Fruit fly (Drosophila melanogaster) whole organism, embryonic: ENCODE measurements around the gene CG10345.

Source experiments
- Adf1 ChIP-seq: fragments of 200-800 bp; sonication (Bioruptor generic); IDR thresholded peaks from 2 replicates; pipeline ENCODE4 v1.3.6; 2022; ENCODE audit warnings: missing biosample characterization, missing genetic modification characterization
- B-H2 ChIP-seq: fragments of 200-800 bp; sonication (Bioruptor generic); optimal IDR thresholded peaks from 2 replicates; lab custom pipeline; 2018; ENCODE audit warnings: missing biosample characterization, mild to moderate bottlenecking, missing genetic modification characterization
- CG10274 ChIP-seq: fragments of 200-800 bp; sonication (Bioruptor generic); optimal IDR thresholded peaks from 3 replicates; lab custom pipeline; 2017; ENCODE audit warnings: missing biosample characterization, mild to moderate bottlenecking, missing genetic modification characterization
- CG12155 ChIP-seq: fragments of 200-800 bp; sonication (Bioruptor generic); optimal IDR thresholded peaks from 3 replicates; lab custom pipeline; 2016; ENCODE audit warnings: missing biosample characterization, missing genetic modification characterization
- CG12299 ChIP-seq: fragments of 200-800 bp; sonication (Bioruptor generic); optimal IDR thresholded peaks from 2 replicates; lab custom pipeline; 2018; ENCODE audit warnings: missing biosample characterization, mild to moderate bottlenecking, missing genetic modification characterization
- CG18476 ChIP-seq: fragments of 200-800 bp; sonication (Bioruptor generic); optimal IDR thresholded peaks from 2 replicates; lab custom pipeline; 2016; ENCODE audit warnings: missing biosample characterization, mild to moderate bottlenecking, missing genetic modification characterization
- CG18764 ChIP-seq: fragments of 200-800 bp; sonication (Bioruptor generic); optimal IDR thresholded peaks from 3 replicates; lab custom pipeline; 2016; ENCODE audit warnings: missing biosample characterization, missing genetic modification characterization
- CG2202 ChIP-seq: fragments of 200-800 bp; sonication (Bioruptor generic); optimal IDR thresholded peaks from 2 replicates; lab custom pipeline; 2018; ENCODE audit warnings: missing biosample characterization, mild to moderate bottlenecking, missing genetic modification characterization
- CG2875 ChIP-seq: fragments of 200-800 bp; sonication (Bioruptor generic); optimal IDR thresholded peaks from 2 replicates; lab custom pipeline; 2017; ENCODE audit warnings: missing biosample characterization, mild to moderate bottlenecking, missing genetic modification characterization, missing genetic modification reagents
- CG3726 ChIP-seq: fragments of 200-800 bp; sonication (Bioruptor generic); IDR thresholded peaks from 3 replicates; pipeline ENCODE4, ENCODE4 v1.3.6; 2022; ENCODE audit warnings: missing biosample characterization, missing genetic modification characterization
- CG6791 ChIP-seq: fragments of 200-800 bp; sonication (Bioruptor generic); IDR thresholded peaks from 3 replicates; pipeline ENCODE4 v1.3.6; 2022; ENCODE audit warnings: missing biosample characterization, missing genetic modification characterization; ENCODE audit not compliant: partially characterized antibody
- CG7372 ChIP-seq: fragments of 200-800 bp; sonication (Bioruptor generic); IDR thresholded peaks from 2 replicates; pipeline ENCODE4 v1.3.6; 2022; ENCODE audit warnings: missing biosample characterization, missing genetic modification characterization
- CG7839 ChIP-seq: fragments of 200-800 bp; sonication (Bioruptor generic); optimal IDR thresholded peaks from 3 replicates; lab custom pipeline; 2018; ENCODE audit warnings: missing biosample characterization, mild to moderate bottlenecking, missing genetic modification characterization, moderate library complexity
- CG8924 ChIP-seq: fragments of 200-800 bp; optimal IDR thresholded peaks from 3 replicates; lab custom pipeline; 2019; ENCODE audit warnings: missing biosample characterization, mild to moderate bottlenecking, missing genetic modification characterization, moderate library complexity
- CG9932 ChIP-seq: fragments of 200-800 bp; sonication (Bioruptor generic); IDR thresholded peaks from 2 replicates; pipeline ENCODE4 v1.3.6; 2022; ENCODE audit warnings: missing biosample characterization, missing genetic modification characterization
- Dfd ChIP-seq, 2 experiments: fragments of >200 bp; optimal IDR thresholded peaks; 2 replicates each; lab custom pipeline; 2017; ENCODE audit warnings: missing biosample characterization in 2 of 2, missing genetic modification characterization in 2 of 2
- Eip74EF ChIP-seq, 2 experiments: fragments of 200-800 bp in 1 of 2; fragments of >200 bp in 1 of 2; sonication (Bioruptor generic) in 1 of 2; optimal IDR thresholded peaks; 2 replicates each; lab custom pipeline; 2017 to 2019; ENCODE audit warnings: missing biosample characterization in 2 of 2, missing genetic modification characterization in 2 of 2, mild to moderate bottlenecking in 1 of 2, moderate library complexity in 1 of 2
- Hr3 ChIP-seq: fragments of 200-800 bp; sonication (Bioruptor generic); optimal IDR thresholded peaks from 3 replicates; lab custom pipeline; 2016; ENCODE audit warnings: missing biosample characterization, missing genetic modification characterization
- MTF-1 ChIP-seq: fragments of 200-800 bp; sonication (Bioruptor generic); optimal IDR thresholded peaks from 2 replicates; lab custom pipeline; 2018; ENCODE audit warnings: missing biosample characterization, mild to moderate bottlenecking, missing genetic modification characterization, borderline replicate concordance
- Mad ChIP-seq: fragments of 200-800 bp; sonication (Bioruptor generic); optimal IDR thresholded peaks from 2 replicates; lab custom pipeline; 2016; ENCODE audit warnings: missing biosample characterization, missing genetic modification characterization
- Med ChIP-seq: fragments of 200-800 bp; sonication (Bioruptor generic); peaks from one replicate; lab custom pipeline; 2016; ENCODE audit warnings: missing biosample characterization, missing genetic modification characterization, mild to moderate bottlenecking, inconsistent platforms, moderate library complexity
- PHDP ChIP-seq: fragments of 200-800 bp; sonication (Bioruptor generic); optimal IDR thresholded peaks from 3 replicates; lab custom pipeline; 2018; ENCODE audit warnings: missing biosample characterization, mild to moderate bottlenecking, missing genetic modification characterization, moderate library complexity
- Poxn ChIP-seq: fragments of 200-800 bp; sonication (Bioruptor generic); IDR thresholded peaks from 2 replicates; pipeline ENCODE4 v1.3.6; 2022; ENCODE audit warnings: missing biosample characterization, missing genetic modification characterization
- Sry-δ ChIP-seq: fragments of 200-800 bp; sonication (Bioruptor generic); optimal IDR thresholded peaks from 2 replicates; lab custom pipeline; 2016; ENCODE audit warnings: missing biosample characterization, missing genetic modification characterization
- Ssrp ChIP-seq: fragments of 200-800 bp; sonication (Bioruptor generic); optimal IDR thresholded peaks from 2 replicates; lab custom pipeline; 2018; ENCODE audit warnings: missing biosample characterization, mild to moderate bottlenecking, missing genetic modification characterization, moderate library complexity
- Taf1 ChIP-seq: fragments of 200-800 bp; sonication (Bioruptor generic); IDR thresholded peaks from 2 replicates; pipeline ENCODE4 v1.3.6; 2022; ENCODE audit warnings: missing biosample characterization, missing genetic modification characterization
- abd-A ChIP-seq: fragments of 200-800 bp; sonication (Bioruptor generic); optimal IDR thresholded peaks from 3 replicates; lab custom pipeline; 2019; ENCODE audit warnings: missing biosample characterization, mild to moderate bottlenecking, missing genetic modification characterization, moderate library complexity
- bigmax ChIP-seq: fragments of 200-800 bp; sonication (Bioruptor generic); optimal IDR thresholded peaks from 2 replicates; lab custom pipeline; 2018; ENCODE audit warnings: missing biosample characterization, mild to moderate bottlenecking, missing genetic modification characterization
- cad ChIP-seq: fragments of >200 bp; optimal IDR thresholded peaks from 2 replicates; lab custom pipeline; 2017; ENCODE audit warnings: missing biosample characterization, missing genetic modification characterization
- cg ChIP-seq: fragments of 200-800 bp; sonication (Bioruptor generic); optimal IDR thresholded peaks from 3 replicates; lab custom pipeline; 2019; ENCODE audit warnings: missing biosample characterization, mild to moderate bottlenecking, missing genetic modification characterization, moderate library complexity
- dati ChIP-seq: fragments of 200-800 bp; sonication (Bioruptor generic); IDR thresholded peaks from 2 replicates; pipeline ENCODE4 v1.3.6; 2022; ENCODE audit warnings: missing biosample characterization, missing genetic modification characterization
- eve ChIP-seq, 2 experiments: fragments of >200 bp; optimal IDR thresholded peaks; 2 replicates each; lab custom pipeline; 2017; ENCODE audit warnings: missing biosample characterization in 2 of 2, missing genetic modification characterization in 2 of 2
- gce ChIP-seq: fragments of 200-800 bp; sonication (Bioruptor generic); IDR thresholded peaks from 3 replicates; pipeline ENCODE4 v1.3.6; 2022; ENCODE audit warnings: missing biosample characterization, missing genetic modification characterization
- gcm ChIP-seq: fragments of 200-800 bp; sonication (Bioruptor generic); optimal IDR thresholded peaks from 2 replicates; lab custom pipeline; 2019; ENCODE audit warnings: missing biosample characterization, mild to moderate bottlenecking, missing genetic modification characterization, moderate library complexity
- gfzf ChIP-seq: fragments of 200-800 bp; sonication (Bioruptor generic); optimal IDR thresholded peaks from 2 replicates; lab custom pipeline; 2016; ENCODE audit warnings: missing biosample characterization, mild to moderate bottlenecking, missing genetic modification characterization, moderate library complexity
- grn ChIP-seq: fragments of 200-800 bp; sonication (Bioruptor generic); optimal IDR thresholded peaks from 3 replicates; lab custom pipeline; 2017; ENCODE audit warnings: missing biosample characterization, missing genetic modification characterization
- kah ChIP-seq: fragments of 200-800 bp; sonication (Bioruptor generic); optimal IDR thresholded peaks from 2 replicates; lab custom pipeline; 2018; ENCODE audit warnings: missing biosample characterization, mild to moderate bottlenecking, missing genetic modification characterization
- mirr ChIP-seq: fragments of 200-800 bp; sonication (Bioruptor generic); optimal IDR thresholded peaks from 3 replicates; lab custom pipeline; 2018; ENCODE audit warnings: missing biosample characterization, mild to moderate bottlenecking, missing genetic modification characterization
- nerfin-2 ChIP-seq: fragments of 200-800 bp; sonication (Bioruptor generic); IDR thresholded peaks from 2 replicates; pipeline ENCODE4 v1.3.6; 2022; ENCODE audit warnings: missing biosample characterization, missing genetic modification characterization; ENCODE audit not compliant: partially characterized antibody
- nmo ChIP-seq: fragments of 200-800 bp; sonication (Bioruptor generic); optimal IDR thresholded peaks from 2 replicates; lab custom pipeline; 2018; ENCODE audit warnings: missing biosample characterization, mild to moderate bottlenecking, missing genetic modification characterization, moderate library complexity
- nom ChIP-seq: fragments of 200-800 bp; sonication (Bioruptor generic); optimal IDR thresholded peaks from 2 replicates; lab custom pipeline; 2017; ENCODE audit warnings: missing biosample characterization, missing genetic modification characterization, mild to moderate bottlenecking, moderate library complexity, missing genetic modification reagents
- onecut ChIP-seq: fragments of 200-800 bp; sonication (Bioruptor generic); IDR thresholded peaks from 2 replicates; pipeline ENCODE4 v1.3.6; 2022; ENCODE audit warnings: missing biosample characterization, missing genetic modification characterization
- pros ChIP-seq: fragments of 200-800 bp; sonication (Bioruptor generic); optimal IDR thresholded peaks from 3 replicates; lab custom pipeline; 2019; ENCODE audit warnings: missing biosample characterization, mild to moderate bottlenecking, missing genetic modification characterization, moderate library complexity
- ro ChIP-seq: fragments of 200-800 bp; sonication (Bioruptor generic); IDR thresholded peaks from 2 replicates; pipeline ENCODE4 v1.3.6; 2022; ENCODE audit warnings: missing biosample characterization, missing genetic modification characterization
- slbo ChIP-seq: fragments of 200-800 bp; sonication (Bioruptor generic); IDR thresholded peaks from 2 replicates; pipeline ENCODE4 v1.3.6; 2022; ENCODE audit warnings: missing biosample characterization, missing genetic modification characterization
- sr ChIP-seq: fragments of 200-800 bp; sonication (Bioruptor generic); IDR thresholded peaks from 3 replicates; pipeline ENCODE4 v1.3.6; 2022; ENCODE audit warnings: missing biosample characterization, missing genetic modification characterization
- tll ChIP-seq, 2 experiments: fragments of 200-800 bp in 1 of 2; fragments of >200 bp in 1 of 2; sonication (Bioruptor generic) in 1 of 2; optimal IDR thresholded peaks; 2 replicates each; lab custom pipeline; 2017 to 2019; ENCODE audit warnings: missing biosample characterization in 2 of 2, missing genetic modification characterization in 2 of 2, mild to moderate bottlenecking in 1 of 2, moderate library complexity in 1 of 2
- vfl ChIP-seq: fragments of 200-800 bp; sonication (Bioruptor generic); optimal IDR thresholded peaks from 2 replicates; lab custom pipeline; 2016; ENCODE audit warnings: missing biosample characterization, missing genetic modification characterization

CG10345 gene

DNA sequence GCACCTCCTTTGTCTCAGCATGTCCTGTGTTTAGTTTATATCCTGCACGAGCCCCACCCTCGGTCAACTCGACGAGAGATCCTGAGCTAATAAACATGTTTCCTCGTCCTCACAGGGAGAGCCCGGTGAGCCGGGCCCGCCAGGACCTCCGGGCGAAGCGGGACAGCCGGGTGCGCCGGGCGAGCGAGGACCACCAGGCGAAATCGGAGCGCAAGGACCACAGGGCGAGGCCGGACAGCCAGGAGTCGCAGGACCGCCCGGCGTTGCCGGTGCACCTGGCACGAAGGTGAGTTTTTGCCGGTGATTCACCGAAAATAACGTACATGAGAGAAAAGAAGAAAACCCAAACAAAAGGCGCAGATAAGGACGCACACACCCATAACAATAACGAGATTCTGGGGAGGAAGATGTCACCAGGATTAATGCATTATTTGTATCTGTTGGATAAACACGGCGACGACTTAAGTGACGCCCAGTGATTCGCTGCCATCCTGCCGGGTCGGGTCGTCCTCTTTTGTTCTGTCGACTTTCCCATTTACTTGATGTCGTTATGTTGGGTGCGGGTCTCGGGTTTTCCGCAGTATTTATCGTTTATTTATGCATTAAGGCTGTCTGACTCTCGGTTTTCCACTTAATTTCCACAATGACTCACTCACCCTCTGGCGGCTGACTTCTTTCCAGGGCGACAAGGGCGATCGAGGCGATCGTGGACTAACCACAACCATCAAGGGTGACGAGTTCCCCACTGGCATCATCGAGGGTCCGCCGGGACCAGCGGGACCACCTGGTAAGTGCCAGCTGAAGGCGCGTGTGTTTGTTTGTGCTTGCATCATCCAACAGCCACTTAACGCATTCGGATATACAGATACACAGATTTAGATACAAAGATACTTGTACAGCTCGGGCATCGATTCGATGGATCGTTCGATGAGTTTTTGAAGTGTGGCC, 52.7 kb downstream of the CG10345 start:
- TF ChIP-seq CG7839 (tag; lab: Kevin White, UChicago) (no peak), abd-A (tag; lab: Kevin White, UChicago) (peak; percentile 48), Mad (GFP tag; lab: Kevin White, UChicago) (no peak), Taf1 (no peak), PHDP (tag; lab: Kevin White, UChicago) (no peak), Eip74EF (GFP tag; optimal IDR thresholded peaks at IDR 0.05; lab: Kevin White, UChicago) (no peak), gce (0 out of 3 replicates have a peak, but pooled peaks have one; percentile 20), eve (GFP tag; optimal IDR thresholded peaks at IDR 0.05; lab: Kevin White, UChicago) (no peak), gfzf (no peak), B-H2 (no peak), cad (GFP tag; lab: Kevin White, UChicago) (peak; percentile 23), kah (GFP tag; lab: Kevin White, UChicago) (peak; percentile 8), CG18764 (GFP tag; lab: Kevin White, UChicago) (no peak), sr (GFP tag; lab: Robert Waterston, UW) (no peak), Hr3 (GFP tag; lab: Kevin White, UChicago) (no peak), Ssrp (tag; lab: Kevin White, UChicago) (no peak), CG10274 (GFP tag; lab: Kevin White, UChicago) (no peak), nom (no peak), gcm (GFP tag; lab: Kevin White, UChicago) (peak; percentile 79), tll (GFP tag; optimal IDR thresholded peaks at IDR 0.05; lab: Kevin White, UChicago) (peak in 1 of 2 experiments; percentile 66), grn (GFP tag; lab: Kevin White, UChicago) (peak; percentile 21), nmo (no peak), CG9932 (GFP tag; lab: Robert Waterston, UW) (peak; percentile 27; the same call in 1 of the 2 replicates), CG18476 (GFP tag; lab: Kevin White, UChicago) (no peak), dati (no peak), CG2875 (GFP tag; lab: Kevin White, UChicago) (no peak), vfl (GFP tag; lab: Kevin White, UChicago) (no peak), bigmax (GFP tag; lab: Kevin White, UChicago) (no peak), Sry-δ (GFP tag; lab: Kevin White, UChicago) (no peak), CG7372 (GFP tag; lab: Robert Waterston, UW) (no peak), CG12299 (tag; lab: Kevin White, UChicago) (no peak), CG2202 (tag; lab: Kevin White, UChicago) (no peak), cg (GFP tag; lab: Kevin White, UChicago) (no peak), pros (GFP tag; lab: Kevin White, UChicago) (peak; percentile 78), mirr (GFP tag; lab: Kevin White, UChicago) (no peak), Med (GFP tag; lab: Kevin White, UChicago) (no peak), nerfin-2 (GFP tag; lab: Robert Waterston, UW) (0 out of 2 replicates have a peak, but pooled peaks have one; percentile 15), Adf1 (no peak), CG12155 (no peak), slbo (0 out of 2 replicates have a peak, but pooled peaks have one; percentile 21), MTF-1 (GFP tag; lab: Kevin White, UChicago) (no peak), ro (GFP tag; lab: Robert Waterston, UW) (no peak), onecut (GFP tag; lab: Robert Waterston, UW) (no peak), Poxn (GFP tag; lab: Robert Waterston, UW) (no peak), CG6791 (GFP tag; lab: Robert Waterston, UW) (peak; percentile 29; the same call in 1 of the 3 replicates), CG3726 (GFP tag; lab: Robert Waterston, UW) (no peak), Dfd (GFP tag; optimal IDR thresholded peaks at IDR 0.05; lab: Kevin White, UChicago) (no peak), CG8924 (tag; lab: Kevin White, UChicago) (no peak)
